Worm (Caenorhabditis elegans): ENCODE measurements around the gene Y48A6B.9.
"Not testable (repeated sequence)": the region's sequence is repeated elsewhere in the genome, so short reads cannot be mapped to it uniquely, and the experiment has no call there.

The Y48A6B.9 gene

DNA sequence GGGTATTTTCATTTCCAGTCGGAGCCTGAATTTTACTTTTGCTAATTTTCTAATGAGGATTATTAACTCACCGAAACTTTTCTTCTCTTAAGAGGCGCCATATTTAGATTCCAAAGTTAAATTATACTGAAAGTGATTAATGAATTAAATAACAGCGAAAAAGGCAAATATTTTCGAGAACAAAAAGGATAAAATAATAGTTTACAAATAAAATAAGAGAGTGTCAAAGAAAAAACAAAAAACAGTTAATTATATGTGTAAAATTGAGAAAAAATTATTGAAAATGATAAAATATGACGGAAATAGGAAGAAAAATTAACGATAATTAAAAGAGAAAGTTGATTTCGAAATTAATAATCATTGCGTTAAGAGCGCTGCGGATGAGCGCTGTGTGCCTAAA lies 3.6 kb upstream of the Y48A6B.9 start, which contains the start of gene Y48A6B.8:
Gene Y48A6B.8, minus strand, starts transcription at position 101 of the 400 bp plus-strand sequence.
- TF ChIP-seq nhr-25, nhr-77, nhr-11 (tag; optimal IDR thresholded peaks at IDR 0.05): not testable (repeated sequence)

ce11 chrIII:11031309-11031708 lies 1.7 kb upstream of the Y48A6B.9 start, which contains the start of gene Y48A6B.14:
Y48A6B.14 (plus strand) TSS chrIII:11031609.
- TF ChIP-seq fkh-10 (GFP tag; optimal IDR thresholded peaks at IDR 0.05) (no peak), jun-1 (tag; optimal IDR thresholded peaks at IDR 0.05) (no peak), sea-2 (GFP tag; optimal IDR thresholded peaks at IDR 0.05) (no peak), zag-1 (tag; optimal IDR thresholded peaks at IDR 0.05) (no peak), unc-39 (tag; optimal IDR thresholded peaks at IDR 0.05) (no peak), ceh-16 (tag; optimal IDR thresholded peaks at IDR 0.05) (no peak), R02D3.7 (tag; optimal IDR thresholded peaks at IDR 0.05) (no peak), unc-62 (GFP tag; optimal IDR thresholded peaks at IDR 0.05) (no peak), nhr-28 (tag; optimal IDR thresholded peaks at IDR 0.05) (no peak), ama-1 (optimal IDR thresholded peaks at IDR 0.05) (no peak), ceh-28 (tag; optimal IDR thresholded peaks at IDR 0.05) (no peak), nhr-12 (tag; optimal IDR thresholded peaks at IDR 0.05) (no peak), mdl-1 (tag; optimal IDR thresholded peaks at IDR 0.05) (no peak), lin-15B (tag; optimal IDR thresholded peaks at IDR 0.05) (no peak), mml-1 (tag; optimal IDR thresholded peaks at IDR 0.05) (no peak), elt-1 (tag; optimal IDR thresholded peaks at IDR 0.05) (no peak)

- TF ChIP-seq elt-2 (tag; optimal IDR thresholded peaks at IDR 0.05) (peak; percentile 53), R02D3.7 (tag; optimal IDR thresholded peaks at IDR 0.05) (peak; percentile 53), nhr-25 (tag; optimal IDR thresholded peaks at IDR 0.05) (peak; percentile 34), lsy-12 (tag; optimal IDR thresholded peaks at IDR 0.05) (peak; percentile 45), ceh-16 (tag; optimal IDR thresholded peaks at IDR 0.05) (no peak), ZK546.5 (tag; optimal IDR thresholded peaks at IDR 0.05) (no peak), tbx-2 (tag; optimal IDR thresholded peaks at IDR 0.05) (no peak), nhr-23 (tag; optimal IDR thresholded peaks at IDR 0.05) (peak; percentile 64), lin-15B (tag; optimal IDR thresholded peaks at IDR 0.05) (peak; percentile 75), lin-39 (tag; optimal IDR thresholded peaks at IDR 0.05) (peak; percentile 33), egl-5 (tag; optimal IDR thresholded peaks at IDR 0.05) (peak; percentile 94), jun-1 (tag; optimal IDR thresholded peaks at IDR 0.05) (peak; percentile 11), hmg-11 (tag; optimal IDR thresholded peaks at IDR 0.05) (peak; percentile 62), nfya-1 (tag; optimal IDR thresholded peaks at IDR 0.05; ENCODE audit: insufficient read depth) (peak; percentile 93), pqm-1 (tag; optimal IDR thresholded peaks at IDR 0.05) (peak; percentile 16), nhr-28 (tag; optimal IDR thresholded peaks at IDR 0.05) (no peak), pha-4 (tag; optimal IDR thresholded peaks at IDR 0.05) (peak; percentile 79), ceh-28 (tag; optimal IDR thresholded peaks at IDR 0.05) (peak; percentile 25), snpc-4 (tag; optimal IDR thresholded peaks at IDR 0.05) (peak; percentile 39), ceh-82 (tag; optimal IDR thresholded peaks at IDR 0.05) (peak; percentile 37)
Observed at ce11 chrIII:11036132-11036531, 3.2 kb downstream of the Y48A6B.9 start.

- no peak for TF ChIP-seq fkh-10 (GFP tag; optimal IDR thresholded peaks at IDR 0.05)
- no peak for TF ChIP-seq elt-1 (tag; optimal IDR thresholded peaks at IDR 0.05)
- no peak for TF ChIP-seq ceh-9 (tag; optimal IDR thresholded peaks at IDR 0.05)
- TF ChIP-seq nhr-23 (tag; optimal IDR thresholded peaks at IDR 0.05): no peak
- no peak for TF ChIP-seq ama-1 (optimal IDR thresholded peaks at IDR 0.05)
- no peak for TF ChIP-seq ztf-11 (tag; optimal IDR thresholded peaks at IDR 0.05)
- no peak for TF ChIP-seq nhr-12 (tag; optimal IDR thresholded peaks at IDR 0.05)
- TF ChIP-seq lsy-12 (tag; optimal IDR thresholded peaks at IDR 0.05): no peak
- TF ChIP-seq ceh-16 (tag; optimal IDR thresholded peaks at IDR 0.05): no peak
- TF ChIP-seq lin-15B (tag; optimal IDR thresholded peaks at IDR 0.05): no peak
- TF ChIP-seq nhr-67 (tag; optimal IDR thresholded peaks at IDR 0.05): no peak
- TF ChIP-seq nhr-76 (tag; optimal IDR thresholded peaks at IDR 0.05): no peak
- TF ChIP-seq fkh-2 (tag; optimal IDR thresholded peaks at IDR 0.05): no peak
Observed at ce11 chrIII:11036640-11037039, 3.7 kb downstream of the Y48A6B.9 start, which contains the start of gene spat-2. spat-2 (plus strand) TSS chrIII:11036940.
